Fruit fly (Drosophila melanogaster): ENCODE measurements around the gene sens-2.
A peak's percentile ranks its signal among the peaks of the same experiment; 100 is the strongest.

The sens-2 gene

dm6 chr2L:6853917-6854316 lies 32.2 kb downstream of the sens-2 start (continued):
- TF ChIP-seq Abd-B (GFP tag; optimal IDR thresholded peaks at IDR 0.05) = peak; percentile 15
- peak; percentile 50 for TF ChIP-seq nmo (GFP tag; optimal IDR thresholded peaks at IDR 0.05)
- TF ChIP-seq Dll (GFP tag; IDR thresholded peaks at IDR 0.05; ENCODE audit: partially characterized antibody) = 0 out of 4 replicates have a peak, but pooled peaks have one; percentile 39
- TF ChIP-seq CG9797 (GFP tag; optimal IDR thresholded peaks at IDR 0.05) = peak; percentile 88
- peak; percentile 15 for TF ChIP-seq HmgD (GFP tag; optimal IDR thresholded peaks at IDR 0.05)
- TF ChIP-seq bbx (GFP tag; IDR thresholded peaks at IDR 0.05; ENCODE audit: partially characterized antibody) = 0 out of 2 replicates have a peak, but pooled peaks have one; percentile 20
- TF ChIP-seq CG1603 (tag; optimal IDR thresholded peaks at IDR 0.05) = peak; percentile 80
- peak; percentile 21 for TF ChIP-seq zen (tag; optimal IDR thresholded peaks at IDR 0.05)
- TF ChIP-seq bowl (GFP tag; IDR thresholded peaks at IDR 0.05) = no peak
- TF ChIP-seq ken (GFP tag; IDR thresholded peaks at IDR 0.05) = no peak
- peak; percentile 43 for TF ChIP-seq CG10267 (tag; optimal IDR thresholded peaks at IDR 0.05)
- TF ChIP-seq E2f1 (GFP tag; IDR thresholded peaks at IDR 0.05) = peak; percentile 52; the same call in 1 of the 2 replicates
- TF ChIP-seq gsb-n (tag; optimal IDR thresholded peaks at IDR 0.05) = no peak
- peak; percentile 68 for TF ChIP-seq stwl (tag; optimal IDR thresholded peaks at IDR 0.05)
- no peak for TF ChIP-seq CG10147 (GFP tag; optimal IDR thresholded peaks at IDR 0.05)
- TF ChIP-seq Pdp1 (GFP tag; optimal IDR thresholded peaks at IDR 0.05) = peak in 1 of 2 experiments; percentile 82
- peak; percentile 19 for TF ChIP-seq bcd (GFP tag; optimal IDR thresholded peaks at IDR 0.05)
- no peak for TF ChIP-seq schlank (tag; optimal IDR thresholded peaks at IDR 0.05)
- no peak for TF ChIP-seq esg (GFP tag; conservative IDR thresholded peaks at IDR 0.05)
- 0 out of 2 replicates have a peak, but pooled peaks have one; percentile 10 for TF ChIP-seq Bgb (GFP tag; IDR thresholded peaks at IDR 0.05; ENCODE audit: partially characterized antibody)
- TF ChIP-seq CrebB (tag; optimal IDR thresholded peaks at IDR 0.05) = no peak
- peak; percentile 31 for TF ChIP-seq Lhr (GFP tag; optimal IDR thresholded peaks at IDR 0.05)
- peak; percentile 68 for TF ChIP-seq MESR4 (GFP tag; optimal IDR thresholded peaks at IDR 0.05)
- TF ChIP-seq HmgZ (tag; optimal IDR thresholded peaks at IDR 0.05) = peak; percentile 76
- TF ChIP-seq amos (GFP tag; IDR thresholded peaks at IDR 0.05; ENCODE audit: partially characterized antibody) = no peak; the same call in 1 of the 2 replicates

- peak; percentile 18 for TF ChIP-seq Jarid2 (GFP tag; optimal IDR thresholded peaks at IDR 0.05)
- TF ChIP-seq Fer2 (tag; optimal IDR thresholded peaks at IDR 0.05) = no peak
- no peak for TF ChIP-seq dmrt99B (tag; optimal IDR thresholded peaks at IDR 0.05)
- no peak for TF ChIP-seq H15 (GFP tag; IDR thresholded peaks at IDR 0.05)
- TF ChIP-seq sd (tag; optimal IDR thresholded peaks at IDR 0.05) = peak; percentile 85
- TF ChIP-seq CG33213 (GFP tag; optimal IDR thresholded peaks at IDR 0.05) = no peak
- 0 out of 4 replicates have a peak, but pooled peaks have one; percentile 34 for TF ChIP-seq chinmo (GFP tag; IDR thresholded peaks at IDR 0.05; ENCODE audit: partially characterized antibody)
- peak; percentile 37 for TF ChIP-seq Deaf1 (tag; optimal IDR thresholded peaks at IDR 0.05)
- no peak for TF ChIP-seq CG12104 (GFP tag; optimal IDR thresholded peaks at IDR 0.05)
- 0 out of 3 replicates have a peak, but pooled peaks have one; percentile 7 for TF ChIP-seq so (GFP tag; IDR thresholded peaks at IDR 0.05)
- peak; percentile 90 for TF ChIP-seq GATAe (GFP tag; conservative IDR thresholded peaks at IDR 0.05)
- peak; percentile 23 for TF ChIP-seq HmgZ (tag; optimal IDR thresholded peaks at IDR 0.05)
- peak; percentile 5; the same call in 1 of the 2 replicates for TF ChIP-seq lmd (GFP tag; IDR thresholded peaks at IDR 0.05)
- TF ChIP-seq lov (optimal IDR thresholded peaks at IDR 0.05) = no peak
- no peak for TF ChIP-seq lov (GFP tag; IDR thresholded peaks at IDR 0.05)
- TF ChIP-seq CG7786 (GFP tag; optimal IDR thresholded peaks at IDR 0.05) = no peak
- TF ChIP-seq CG9817 (tag; optimal IDR thresholded peaks at IDR 0.05) = peak; percentile 4
- TF ChIP-seq B-H1 (GFP tag; IDR thresholded peaks at IDR 0.05) = no peak
- TF ChIP-seq CG2678 (tag; optimal IDR thresholded peaks at IDR 0.05) = peak; percentile 48
- TF ChIP-seq zen2 (GFP tag; IDR thresholded peaks at IDR 0.05; ENCODE audit: partially characterized antibody) = no peak
- TF ChIP-seq CG18011 (GFP tag; optimal IDR thresholded peaks at IDR 0.05) = no peak
- peak; percentile 54 for TF ChIP-seq mirr (GFP tag; optimal IDR thresholded peaks at IDR 0.05)
- no peak for TF ChIP-seq CG11093 (GFP tag; IDR thresholded peaks at IDR 0.05)
- no peak for TF ChIP-seq knrl (GFP tag; IDR thresholded peaks at IDR 0.05; ENCODE audit: partially characterized antibody)
Observed at dm6 chr2L:6868178-6868867, 46.6 kb downstream of the sens-2 start.

Measured in whole organism, embryonic.